Fruit fly (Drosophila melanogaster) whole organism, embryonic: ENCODE measurements around the gene CG14423.

Source experiments
- CG1024 ChIP-seq: fragments of 200-800 bp; sonication (Bioruptor generic); IDR thresholded peaks from 2 replicates; pipeline ENCODE4 v1.3.6; 2022; ENCODE audit warnings: missing biosample characterization, missing genetic modification characterization
- CG10366 ChIP-seq: fragments of 200-800 bp; sonication (Bioruptor generic); IDR thresholded peaks from 2 replicates; pipeline ENCODE4 v1.3.6; 2022; ENCODE audit warnings: missing biosample characterization, missing genetic modification characterization
- CG10431 ChIP-seq: fragments of 200-800 bp; sonication (Bioruptor generic); optimal IDR thresholded peaks from 3 replicates; lab custom pipeline; 2018; ENCODE audit warnings: missing biosample characterization, mild to moderate bottlenecking, missing genetic modification characterization
- CG11696 ChIP-seq: fragments of 200-800 bp; sonication (Bioruptor generic); IDR thresholded peaks from 2 replicates; pipeline ENCODE4 v1.3.6; 2022; ENCODE audit warnings: missing biosample characterization, missing genetic modification characterization
- CG12104 ChIP-seq: fragments of 200-800 bp; sonication (Bioruptor generic); optimal IDR thresholded peaks from 3 replicates; lab custom pipeline; 2016; ENCODE audit warnings: missing biosample characterization, missing genetic modification characterization
- CG14050 ChIP-seq: fragments of 200-800 bp; sonication (Bioruptor generic); IDR thresholded peaks from 3 replicates; pipeline ENCODE4 v1.3.6; 2022; ENCODE audit warnings: missing biosample characterization, missing genetic modification characterization
- CG16813 ChIP-seq: fragments of 200-800 bp; sonication (Bioruptor generic); IDR thresholded peaks from 3 replicates; pipeline ENCODE4 v1.3.6; 2022; ENCODE audit warnings: missing biosample characterization, missing genetic modification characterization; ENCODE audit not compliant: partially characterized antibody
- CG16863 ChIP-seq: fragments of 200-800 bp; sonication (Bioruptor generic); optimal IDR thresholded peaks from 3 replicates; lab custom pipeline; 2016; ENCODE audit warnings: missing biosample characterization, missing genetic modification characterization
- CG17328 ChIP-seq: fragments of 200-800 bp; sonication (Bioruptor generic); IDR thresholded peaks from 2 replicates; pipeline ENCODE4 v1.3.6; 2022; ENCODE audit warnings: missing biosample characterization, missing genetic modification characterization
- CG17359 ChIP-seq: fragments of 200-800 bp; sonication (Bioruptor generic); optimal IDR thresholded peaks from 3 replicates; lab custom pipeline; 2018; ENCODE audit warnings: missing biosample characterization, mild to moderate bottlenecking, missing genetic modification characterization, moderate library complexity
- CG18011 ChIP-seq: fragments of 200-800 bp; sonication (Bioruptor generic); optimal IDR thresholded peaks from 2 replicates; lab custom pipeline; 2017; ENCODE audit warnings: missing biosample characterization, missing genetic modification characterization, mild to moderate bottlenecking, moderate library complexity, missing genotype
- CG18619 ChIP-seq: fragments of 200-800 bp; sonication (Bioruptor generic); optimal IDR thresholded peaks from 3 replicates; lab custom pipeline; 2017; ENCODE audit warnings: missing biosample characterization, mild to moderate bottlenecking, missing genetic modification characterization
- CG3407 ChIP-seq: fragments of 200-800 bp; sonication (Bioruptor generic); optimal IDR thresholded peaks from 2 replicates; lab custom pipeline; 2018; ENCODE audit warnings: missing biosample characterization, mild to moderate bottlenecking, missing genetic modification characterization
- CG3847 ChIP-seq: fragments of 200-800 bp; sonication (Bioruptor generic); IDR thresholded peaks from 2 replicates; pipeline ENCODE4 v1.3.6; 2022; ENCODE audit warnings: missing biosample characterization, missing genetic modification characterization
- CG4328 ChIP-seq: fragments of 200-800 bp; sonication (Bioruptor generic); optimal IDR thresholded peaks from 3 replicates; lab custom pipeline; 2017; ENCODE audit warnings: missing biosample characterization, missing genetic modification reagents, missing genetic modification characterization
- CG7928 ChIP-seq: fragments of 200-800 bp; sonication (Bioruptor generic); optimal IDR thresholded peaks from 2 replicates; lab custom pipeline; 2017; ENCODE audit warnings: missing biosample characterization, mild to moderate bottlenecking, missing genetic modification characterization
- CG7963 ChIP-seq: fragments of 200-800 bp; sonication (Bioruptor generic); IDR thresholded peaks from 3 replicates; pipeline ENCODE4 v1.3.6; 2022; ENCODE audit warnings: missing biosample characterization, missing genetic modification characterization; ENCODE audit not compliant: partially characterized antibody
- CG8924 ChIP-seq: fragments of 200-800 bp; optimal IDR thresholded peaks from 3 replicates; lab custom pipeline; 2019; ENCODE audit warnings: missing biosample characterization, mild to moderate bottlenecking, missing genetic modification characterization, moderate library complexity
- CG9215 ChIP-seq: fragments of 200-800 bp; sonication (Bioruptor generic); IDR thresholded peaks from 2 replicates; pipeline ENCODE4 v1.3.6; 2022; ENCODE audit warnings: missing biosample characterization, missing genetic modification characterization
- CG9437 ChIP-seq: fragments of 200-800 bp; sonication (Bioruptor generic); optimal IDR thresholded peaks from 2 replicates; lab custom pipeline; 2018; ENCODE audit warnings: missing biosample characterization, mild to moderate bottlenecking, missing genetic modification characterization
- CG9797 ChIP-seq: fragments of 200-800 bp; sonication (Bioruptor generic); optimal IDR thresholded peaks from 3 replicates; lab custom pipeline; 2018; ENCODE audit warnings: missing biosample characterization, mild to moderate bottlenecking, missing genetic modification characterization
- Dref ChIP-seq: fragments of 200-800 bp; sonication (Bioruptor generic); IDR thresholded peaks from 2 replicates; pipeline ENCODE4 v1.3.6; 2022; ENCODE audit warnings: missing biosample characterization, missing genetic modification characterization
- Ets97D ChIP-seq: fragments of 200-800 bp; sonication (Bioruptor generic); optimal IDR thresholded peaks from 3 replicates; lab custom pipeline; 2016; ENCODE audit warnings: missing biosample characterization, missing genetic modification characterization
- NC2α ChIP-seq: fragments of 200-800 bp; sonication (Bioruptor generic); optimal IDR thresholded peaks from 2 replicates; lab custom pipeline; 2016; ENCODE audit warnings: missing biosample characterization, missing genetic modification characterization
- Nf-YA ChIP-seq: fragments of 200-800 bp; sonication (Bioruptor generic); IDR thresholded peaks from 2 replicates; pipeline ENCODE4 v1.3.6; 2022; ENCODE audit warnings: missing biosample characterization, missing genetic modification characterization
- PHDP ChIP-seq: fragments of 200-800 bp; sonication (Bioruptor generic); optimal IDR thresholded peaks from 3 replicates; lab custom pipeline; 2018; ENCODE audit warnings: missing biosample characterization, mild to moderate bottlenecking, missing genetic modification characterization, moderate library complexity
- Pdp1 ChIP-seq, 2 experiments: fragments of 200-800 bp; sonication (Bioruptor generic); optimal IDR thresholded peaks; 3 replicates each; lab custom pipeline; 2016; ENCODE audit warnings: missing biosample characterization in 2 of 2, missing genetic modification characterization in 2 of 2, mild to moderate bottlenecking in 1 of 2, moderate library complexity in 1 of 2
- Rfx ChIP-seq: fragments of 200-800 bp; sonication (Bioruptor generic); IDR thresholded peaks from 2 replicates; pipeline ENCODE4 v1.3.6; 2022; ENCODE audit warnings: missing biosample characterization, missing genetic modification characterization
- Scr ChIP-seq: fragments of 200-800 bp; sonication (Bioruptor generic); IDR thresholded peaks from 2 replicates; pipeline ENCODE4 v1.3.6; 2022; ENCODE audit warnings: missing biosample characterization, missing genetic modification characterization; ENCODE audit not compliant: partially characterized antibody
- Sry-δ ChIP-seq: fragments of 200-800 bp; sonication (Bioruptor generic); optimal IDR thresholded peaks from 2 replicates; lab custom pipeline; 2016; ENCODE audit warnings: missing biosample characterization, missing genetic modification characterization
- Usf ChIP-seq: fragments of 200-800 bp; sonication (Bioruptor generic); optimal IDR thresholded peaks from 2 replicates; lab custom pipeline; 2017; ENCODE audit warnings: missing genotype, missing biosample characterization, missing genetic modification characterization
- al ChIP-seq: fragments of 200-800 bp; sonication (Bioruptor generic); IDR thresholded peaks from 2 replicates; pipeline ENCODE4 v1.3.6; 2022; ENCODE audit warnings: missing biosample characterization, missing genetic modification characterization
- ash1 ChIP-seq: fragments of 200-800 bp; sonication (Bioruptor generic); optimal IDR thresholded peaks from 2 replicates; lab custom pipeline; 2018; ENCODE audit warnings: missing biosample characterization, mild to moderate bottlenecking, missing genetic modification characterization
- ato ChIP-seq: fragments of 200-800 bp; sonication (Bioruptor generic); IDR thresholded peaks from 2 replicates; pipeline ENCODE4 v1.3.6; 2022; ENCODE audit warnings: missing biosample characterization, missing genetic modification characterization; ENCODE audit not compliant: partially characterized antibody
- dmrt99B ChIP-seq: fragments of 200-800 bp; sonication (Bioruptor generic); optimal IDR thresholded peaks from 2 replicates; lab custom pipeline; 2018; ENCODE audit warnings: missing biosample characterization, mild to moderate bottlenecking, missing genetic modification characterization, moderate library complexity
- dysf ChIP-seq: fragments of 200-800 bp; sonication (Bioruptor generic); IDR thresholded peaks from 3 replicates; pipeline ENCODE4 v1.3.6; 2022; ENCODE audit warnings: missing biosample characterization, missing genetic modification characterization
- en ChIP-seq: fragments of 200-800 bp; sonication (Bioruptor generic); optimal IDR thresholded peaks from 2 replicates; lab custom pipeline; 2016; ENCODE audit warnings: missing biosample characterization, missing genetic modification characterization
- gcm2 ChIP-seq: fragments of 200-800 bp; sonication (Bioruptor generic); optimal IDR thresholded peaks from 2 replicates; lab custom pipeline; 2016; ENCODE audit warnings: missing biosample characterization, missing genetic modification characterization
- gsb-n ChIP-seq: fragments of 200-800 bp; sonication (Bioruptor generic); optimal IDR thresholded peaks from 3 replicates; lab custom pipeline; 2018; ENCODE audit warnings: missing biosample characterization, mild to moderate bottlenecking, missing genetic modification characterization
- ham ChIP-seq: fragments of 200-800 bp; sonication (Bioruptor generic); IDR thresholded peaks from 2 replicates; pipeline ENCODE4 v1.3.6; 2022; ENCODE audit warnings: missing biosample characterization, missing genetic modification characterization
- kah ChIP-seq: fragments of 200-800 bp; sonication (Bioruptor generic); optimal IDR thresholded peaks from 2 replicates; lab custom pipeline; 2018; ENCODE audit warnings: missing biosample characterization, mild to moderate bottlenecking, missing genetic modification characterization
- kni ChIP-seq: fragments of 200-800 bp; sonication (Bioruptor generic); optimal IDR thresholded peaks from 3 replicates; lab custom pipeline; 2017; ENCODE audit warnings: mild to moderate bottlenecking, missing biosample characterization, missing genetic modification reagents, missing genetic modification characterization
- lab ChIP-seq: fragments of 200-800 bp; sonication (Bioruptor generic); optimal IDR thresholded peaks from 3 replicates; lab custom pipeline; 2017; ENCODE audit warnings: missing biosample characterization, missing genetic modification characterization, mild to moderate bottlenecking, moderate library complexity, missing genetic modification reagents
- maf-S ChIP-seq: fragments of 200-800 bp; sonication (Bioruptor generic); optimal IDR thresholded peaks from 2 replicates; lab custom pipeline; 2016; ENCODE audit warnings: missing biosample characterization, missing genetic modification characterization
- pum ChIP-seq: fragments of 200-800 bp; sonication (Bioruptor generic); optimal IDR thresholded peaks from 2 replicates; lab custom pipeline; 2016; ENCODE audit warnings: missing biosample characterization, missing genetic modification characterization
- sc ChIP-seq, 3 experiments: fragments of >200 bp in 2 of 3; fragments of 200-800 bp in 1 of 3; sonication (Bioruptor generic) in 1 of 3; optimal IDR thresholded peaks; 2 replicates in 2 of 3; 3 replicates in 1 of 3; lab custom pipeline; 2017; ENCODE audit warnings: mild to moderate bottlenecking in 1 of 3, missing biosample characterization in 1 of 3, missing genetic modification characterization in 1 of 3, missing genetic modification reagents in 1 of 3
- sisA ChIP-seq: fragments of 200-800 bp; sonication (Bioruptor generic); IDR thresholded peaks from 2 replicates; pipeline ENCODE4 v1.3.6; 2022; ENCODE audit warnings: missing biosample characterization, missing genetic modification characterization
- tgo ChIP-seq: fragments of 200-800 bp; sonication (Bioruptor generic); IDR thresholded peaks from 3 replicates; pipeline ENCODE4 v1.3.6; 2022; ENCODE audit warnings: missing biosample characterization, missing genetic modification characterization
- twi ChIP-seq: fragments of 200-800 bp; optimal IDR thresholded peaks from 2 replicates; lab custom pipeline; 2019; ENCODE audit warnings: missing biosample characterization, mild to moderate bottlenecking, missing genetic modification characterization, moderate library complexity
- tx ChIP-seq: fragments of 200-800 bp; sonication (Bioruptor generic); optimal IDR thresholded peaks from 2 replicates; lab custom pipeline; 2016; ENCODE audit warnings: missing biosample characterization, missing genetic modification characterization
- usp ChIP-seq: fragments of >200 bp; optimal IDR thresholded peaks from 2 replicates; lab custom pipeline; 2017; ENCODE audit warnings: missing biosample characterization, missing genetic modification characterization

Gene CG14423

dm6 chrX:2919742-2920141 lies 25.5 kb upstream of the CG14423 start, which contains the start of gene CG3588 (continued):
- TF ChIP-seq Ets97D (GFP tag; lab: Kevin White, UChicago) (peak; percentile 24), CG1024 (GFP tag; lab: Robert Waterston, UW) (0 out of 2 replicates have a peak, but pooled peaks have one; percentile 33), usp (GFP tag; lab: Kevin White, UChicago) (no peak), Sry-δ (GFP tag; lab: Kevin White, UChicago) (no peak), ato (GFP tag; lab: Robert Waterston, UW) (no peak), CG7963 (no peak), CG18011 (GFP tag; lab: Kevin White, UChicago) (peak; percentile 46), CG3847 (peak; percentile 83), CG9797 (GFP tag; lab: Kevin White, UChicago) (no peak), dmrt99B (tag; lab: Kevin White, UChicago) (peak; percentile 69), ham (GFP tag; lab: Robert Waterston, UW) (no peak), Pdp1 (GFP tag; optimal IDR thresholded peaks at IDR 0.05; lab: Kevin White, UChicago) (peak in 1 of 2 experiments; percentile 65), PHDP (peak; percentile 78), gsb-n (tag; lab: Kevin White, UChicago) (no peak), CG17359 (peak; percentile 64), pum (GFP tag; lab: Kevin White, UChicago) (no peak), sc (optimal IDR thresholded peaks at IDR 0.05; lab: Kevin White, UChicago) (no peak), sc (GFP tag; optimal IDR thresholded peaks at IDR 0.05; lab: Kevin White, UChicago) (no peak), CG16813 (no peak), CG3407 (no peak), CG10431 (no peak), CG12104 (GFP tag; lab: Kevin White, UChicago) (peak; percentile 19), CG8924 (tag; lab: Kevin White, UChicago) (peak; percentile 49), Usf (GFP tag; lab: Kevin White, UChicago) (no peak), tx (peak; percentile 54), ash1 (GFP tag; lab: Kevin White, UChicago) (no peak), CG9215 (GFP tag; lab: Robert Waterston, UW) (peak; percentile 60), Rfx (peak; percentile 94), maf-S (GFP tag; lab: Kevin White, UChicago) (peak; percentile 58), CG9437 (GFP tag; lab: Kevin White, UChicago) (peak; percentile 45), sisA (GFP tag; lab: Robert Waterston, UW) (peak; percentile 81), al (GFP tag; lab: Robert Waterston, UW) (peak; percentile 89), CG17328 (peak; percentile 65), dysf (GFP tag; lab: Robert Waterston, UW) (peak; percentile 87), CG4328 (GFP tag; lab: Kevin White, UChicago) (no peak), Nf-YA (GFP tag; lab: Robert Waterston, UW) (0 out of 2 replicates have a peak, but pooled peaks have one; percentile 19), CG11696 (GFP tag; lab: Robert Waterston, UW) (peak; percentile 52), CG14050 (GFP tag; lab: Robert Waterston, UW) (peak; percentile 59; the same call in 2 of the 3 replicates), CG10366 (GFP tag; lab: Robert Waterston, UW) (peak; percentile 76), NC2α (GFP tag; lab: Kevin White, UChicago) (peak; percentile 21), kah (no peak), en (no peak), CG18619 (GFP tag; lab: Kevin White, UChicago) (peak; percentile 57), Scr (GFP tag; lab: Robert Waterston, UW) (no peak), CG7928 (GFP tag; lab: Kevin White, UChicago) (no peak), CG16863 (GFP tag; lab: Kevin White, UChicago) (peak; percentile 66), gcm2 (GFP tag; lab: Kevin White, UChicago) (peak; percentile 2), kni (no peak), lab (GFP tag; lab: Kevin White, UChicago) (peak; percentile 83), tgo (GFP tag; lab: Robert Waterston, UW) (peak; percentile 80), twi (tag; lab: Kevin White, UChicago) (no peak), Dref (GFP tag; lab: Robert Waterston, UW) (no peak)
